Fruit fly (Drosophila melanogaster): ENCODE data around the gene CG6310.

- TF ChIP-seq CG12768 (GFP tag; optimal IDR thresholded peaks at IDR 0.05) (no peak), CG5204 (GFP tag; optimal IDR thresholded peaks at IDR 0.05) (peak; percentile 50), CG7101 (tag; optimal IDR thresholded peaks at IDR 0.05) (peak; percentile 47), toe (GFP tag; optimal IDR thresholded peaks at IDR 0.05) (no peak), CG7045 (GFP tag; optimal IDR thresholded peaks at IDR 0.05) (peak; percentile 39), Mnt (GFP tag; optimal IDR thresholded peaks at IDR 0.05) (no peak), ovo (GFP tag; optimal IDR thresholded peaks at IDR 0.05) (no peak), CG14711 (tag; optimal IDR thresholded peaks at IDR 0.05) (peak; percentile 29), CG33017 (tag; optimal IDR thresholded peaks at IDR 0.05) (peak; percentile 48), kay (GFP tag; ENCODE audit: borderline replicate concordance) (peak; percentile 86), bab1 (GFP tag; optimal IDR thresholded peaks at IDR 0.05) (peak; percentile 59), cnc (optimal IDR thresholded peaks at IDR 0.05) (no peak), CG1620 (GFP tag; optimal IDR thresholded peaks at IDR 0.05) (no peak), Hr96 (GFP tag; optimal IDR thresholded peaks at IDR 0.05) (no peak)
Measured at dm6 chr3L:11089805-11090440, 20.3 kb upstream of the CG6310 start.
